Fruit fly (Drosophila melanogaster) S2 (cell line): ENCODE measurements around the gene CG33080.

Source experiments
- CG8478 ChIP-seq: fragments of >200 bp; optimal IDR thresholded peaks from 2 replicates; lab custom pipeline; 2018
- CTCF ChIP-seq, 2 experiments: fragments of >200 bp; optimal IDR thresholded peaks; 2 replicates each; lab custom pipeline; 2018

dm6 chrX:5664222-5664621 lies 53.4 kb downstream of the CG33080 start:
- no peak for TF ChIP-seq CG8478 (lab: Kevin White, UChicago)
- TF ChIP-seq CTCF (optimal IDR thresholded peaks at IDR 0.05; lab: Kevin White, UChicago): no peak
